Worm (Caenorhabditis elegans) whole organism, L2 larva: ENCODE measurements around the gene M03F8.5.

Experiments used
- ama-1 ChIP-seq: fragments of 150-350 bp; optimal IDR thresholded peaks from 2 replicates; lab custom pipeline; 2018; ENCODE audit warnings: inconsistent platforms
- egl-27 ChIP-seq: sonication (generic microtip); optimal IDR thresholded peaks from 3 replicates; lab custom pipeline; 2017; ENCODE audit warnings: missing biosample characterization, missing genetic modification reagents, missing genetic modification characterization
- fos-1 ChIP-seq: fragments of 150-350 bp; optimal IDR thresholded peaks from 2 replicates; lab custom pipeline; 2014; ENCODE audit warnings: missing biosample characterization, missing genetic modification characterization
- lin-39 ChIP-seq: fragments of 150-350 bp; optimal IDR thresholded peaks from 2 replicates; lab custom pipeline; 2014; ENCODE audit warnings: missing biosample characterization, missing genetic modification reagents, missing genetic modification characterization
- mbf-1 ChIP-seq: sonication (generic microtip); optimal IDR thresholded peaks from 2 replicates; lab custom pipeline; 2017; ENCODE audit warnings: missing biosample characterization, missing genetic modification characterization
- nhr-237 ChIP-seq: fragments of 150-350 bp; optimal IDR thresholded peaks from 2 replicates; lab custom pipeline; 2014; ENCODE audit warnings: missing biosample characterization, missing genetic modification characterization
- snpc-4 ChIP-seq: fragments of 150-350 bp; optimal IDR thresholded peaks from 2 replicates; lab custom pipeline; 2014; ENCODE audit warnings: missing biosample characterization, missing genetic modification characterization
- ztf-11 ChIP-seq: sonication (generic microtip); optimal IDR thresholded peaks from 2 replicates; lab custom pipeline; 2017; ENCODE audit warnings: missing biosample characterization, missing genetic modification characterization

DNA sequence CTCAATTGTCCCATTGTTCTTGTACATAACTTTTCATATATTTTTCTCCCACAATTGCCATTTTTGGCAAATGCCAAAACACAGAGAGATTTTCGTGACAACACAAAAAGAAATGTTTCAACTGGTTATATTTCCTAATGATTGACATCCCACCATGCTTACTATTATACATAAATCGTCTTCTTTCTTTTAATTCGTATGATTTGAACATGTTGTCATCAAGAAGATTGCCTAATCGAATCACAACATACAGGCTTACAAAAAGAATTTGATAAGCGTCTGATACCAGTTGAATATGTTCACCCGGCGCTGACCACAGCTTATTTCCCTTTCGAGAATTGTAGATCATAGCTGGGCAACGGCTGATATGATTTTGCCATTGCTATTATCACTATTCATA, 41.6 kb downstream of the M03F8.5 start, which contains the start of gene grd-9:
- TF ChIP-seq snpc-4 (tag; lab: Kevin White, UChicago) (no peak), egl-27 (tag; lab: Kevin White, UChicago) (no peak), mbf-1 (tag; lab: Kevin White, UChicago) (no peak), nhr-237 (tag; lab: Kevin White, UChicago) (no peak), ztf-11 (tag; lab: Kevin White, UChicago) (no peak), fos-1 (tag; lab: Kevin White, UChicago) (no peak), ama-1 (lab: Kevin White, UChicago) (no peak), lin-39 (tag; lab: Kevin White, UChicago) (no peak)
